Fruit fly (Drosophila melanogaster) whole organism, embryonic: ENCODE results near the gene AsnRS.

Experiments
- ATbp ChIP-seq: fragments of 200-800 bp; sonication (Bioruptor generic); optimal IDR thresholded peaks from 2 replicates; lab custom pipeline; 2017; ENCODE audit warnings: missing biosample characterization, mild to moderate bottlenecking, missing genetic modification characterization, missing genetic modification reagents
- Abd-B ChIP-seq: fragments of 200-800 bp; sonication (Bioruptor generic); optimal IDR thresholded peaks from 2 replicates; lab custom pipeline; 2018; ENCODE audit warnings: missing biosample characterization, mild to moderate bottlenecking, missing genetic modification characterization, moderate library complexity
- B-H1 ChIP-seq: fragments of 200-800 bp; sonication (Bioruptor generic); IDR thresholded peaks from 3 replicates; pipeline ENCODE4 v1.3.6; 2022; ENCODE audit warnings: missing biosample characterization, missing genetic modification characterization
- B-H2 ChIP-seq: fragments of 200-800 bp; sonication (Bioruptor generic); optimal IDR thresholded peaks from 2 replicates; lab custom pipeline; 2018; ENCODE audit warnings: missing biosample characterization, mild to moderate bottlenecking, missing genetic modification characterization
- CG11504 ChIP-seq: fragments of 200-800 bp; sonication (Bioruptor generic); optimal IDR thresholded peaks from 3 replicates; lab custom pipeline; 2019; ENCODE audit warnings: missing biosample characterization, mild to moderate bottlenecking, missing genetic modification characterization, moderate library complexity
- CG12219 ChIP-seq: fragments of 200-800 bp; sonication (Bioruptor generic); optimal IDR thresholded peaks from 3 replicates; lab custom pipeline; 2018; ENCODE audit warnings: missing biosample characterization, mild to moderate bottlenecking, missing genetic modification characterization
- CG12236 ChIP-seq: fragments of 200-800 bp; sonication (Bioruptor generic); optimal IDR thresholded peaks from 2 replicates; lab custom pipeline; 2016; ENCODE audit warnings: missing biosample characterization, missing genetic modification characterization
- CG14667 ChIP-seq: fragments of 200-800 bp; sonication (Bioruptor generic); IDR thresholded peaks from 2 replicates; pipeline ENCODE4 v1.3.6; 2022; ENCODE audit warnings: missing biosample characterization, missing genetic modification characterization
- CG2875 ChIP-seq: fragments of 200-800 bp; sonication (Bioruptor generic); optimal IDR thresholded peaks from 2 replicates; lab custom pipeline; 2017; ENCODE audit warnings: missing biosample characterization, mild to moderate bottlenecking, missing genetic modification characterization, missing genetic modification reagents
- CG43689 ChIP-seq: fragments of 200-800 bp; sonication (Bioruptor generic); IDR thresholded peaks from 2 replicates; pipeline ENCODE4 v1.3.6; 2022; ENCODE audit warnings: missing biosample characterization, missing genetic modification characterization
- CG6254 ChIP-seq: fragments of 200-800 bp; sonication (Bioruptor generic); optimal IDR thresholded peaks from 3 replicates; lab custom pipeline; 2017; ENCODE audit warnings: mild to moderate bottlenecking, missing biosample characterization, missing genetic modification reagents, missing genetic modification characterization
- Deaf1 ChIP-seq: fragments of 200-800 bp; optimal IDR thresholded peaks from 3 replicates; lab custom pipeline; 2019; ENCODE audit warnings: missing biosample characterization, mild to moderate bottlenecking, missing genetic modification characterization, moderate library complexity
- Doc3 ChIP-seq: fragments of 200-800 bp; sonication (Bioruptor generic); IDR thresholded peaks from 3 replicates; pipeline ENCODE4 v1.3.6; 2022; ENCODE audit warnings: missing biosample characterization, missing genetic modification characterization; ENCODE audit not compliant: partially characterized antibody
- Ets97D ChIP-seq: fragments of 200-800 bp; sonication (Bioruptor generic); optimal IDR thresholded peaks from 3 replicates; lab custom pipeline; 2016; ENCODE audit warnings: missing biosample characterization, missing genetic modification characterization
- Fer3 ChIP-seq: fragments of 200-800 bp; sonication (Bioruptor generic); optimal IDR thresholded peaks from 2 replicates; lab custom pipeline; 2018; ENCODE audit warnings: missing biosample characterization, mild to moderate bottlenecking, missing genetic modification characterization, moderate library complexity
- Hey ChIP-seq: fragments of 200-800 bp; sonication (Bioruptor generic); optimal IDR thresholded peaks from 3 replicates; lab custom pipeline; 2018; ENCODE audit warnings: missing biosample characterization, mild to moderate bottlenecking, missing genetic modification characterization
- Hsf ChIP-seq: fragments of 200-800 bp; sonication (Bioruptor generic); optimal IDR thresholded peaks from 3 replicates; lab custom pipeline; 2016; ENCODE audit warnings: missing biosample characterization, missing genetic modification characterization
- MBD-R2 ChIP-seq: fragments of 200-800 bp; sonication (Bioruptor generic); IDR thresholded peaks from 2 replicates; pipeline ENCODE4 v1.3.6; 2022; ENCODE audit warnings: missing biosample characterization, missing genetic modification characterization
- Sox102F ChIP-seq: fragments of 200-800 bp; sonication (Bioruptor generic); optimal IDR thresholded peaks from 2 replicates; lab custom pipeline; 2018; ENCODE audit warnings: missing biosample characterization, mild to moderate bottlenecking, missing genetic modification characterization, moderate library complexity
- Trl ChIP-seq, 3 experiments: fragments of >200 bp in 2 of 3; fragments of 200-800 bp in 1 of 3; sonication (Bioruptor generic) in 1 of 3; optimal IDR thresholded peaks; 2 replicates in 1 of 3; 3 replicates in 2 of 3; lab custom pipeline; 2016 to 2017; ENCODE audit warnings: missing biosample characterization in 1 of 3, missing genetic modification characterization in 1 of 3
- ci ChIP-seq: fragments of 200-800 bp; sonication (Bioruptor generic); IDR thresholded peaks from 3 replicates; pipeline ENCODE4 v1.3.6; 2022; ENCODE audit warnings: missing biosample characterization, missing genetic modification characterization
- dan ChIP-seq: fragments of 200-800 bp; sonication (Bioruptor generic); IDR thresholded peaks from 2 replicates; pipeline ENCODE4 v1.3.6; 2022; ENCODE audit warnings: missing biosample characterization, missing genetic modification characterization
- lov ChIP-seq, 2 experiments: fragments of 200-800 bp in 1 of 2; fragments of >200 bp in 1 of 2; sonication (Bioruptor generic) in 1 of 2; IDR thresholded peaks in 1 of 2; optimal IDR thresholded peaks in 1 of 2; 2 replicates in 1 of 2; 3 replicates in 1 of 2; pipeline versions ENCODE4 v1.3.6 to Lab custom; 2017 to 2022; ENCODE audit warnings: missing biosample characterization in 1 of 2, missing genetic modification characterization in 1 of 2
- slbo ChIP-seq: fragments of 200-800 bp; sonication (Bioruptor generic); IDR thresholded peaks from 2 replicates; pipeline ENCODE4 v1.3.6; 2022; ENCODE audit warnings: missing biosample characterization, missing genetic modification characterization
- sna ChIP-seq: fragments of 200-800 bp; sonication (Bioruptor generic); IDR thresholded peaks from 2 replicates; pipeline ENCODE4 v1.3.6; 2022; ENCODE audit warnings: missing biosample characterization, missing genetic modification characterization; ENCODE audit not compliant: partially characterized antibody
- so ChIP-seq: fragments of 200-800 bp; sonication (Bioruptor generic); IDR thresholded peaks from 3 replicates; pipeline ENCODE4 v1.3.6; 2022; ENCODE audit warnings: missing biosample characterization, missing genetic modification characterization
- sr ChIP-seq: fragments of 200-800 bp; sonication (Bioruptor generic); IDR thresholded peaks from 3 replicates; pipeline ENCODE4 v1.3.6; 2022; ENCODE audit warnings: missing biosample characterization, missing genetic modification characterization
- usp ChIP-seq: fragments of >200 bp; optimal IDR thresholded peaks from 2 replicates; lab custom pipeline; 2017; ENCODE audit warnings: missing biosample characterization, missing genetic modification characterization
- wek ChIP-seq: fragments of 200-800 bp; sonication (Bioruptor generic); optimal IDR thresholded peaks from 3 replicates; lab custom pipeline; 2018; ENCODE audit warnings: missing biosample characterization, mild to moderate bottlenecking, missing genetic modification characterization, moderate library complexity

The AsnRS gene

DNA sequence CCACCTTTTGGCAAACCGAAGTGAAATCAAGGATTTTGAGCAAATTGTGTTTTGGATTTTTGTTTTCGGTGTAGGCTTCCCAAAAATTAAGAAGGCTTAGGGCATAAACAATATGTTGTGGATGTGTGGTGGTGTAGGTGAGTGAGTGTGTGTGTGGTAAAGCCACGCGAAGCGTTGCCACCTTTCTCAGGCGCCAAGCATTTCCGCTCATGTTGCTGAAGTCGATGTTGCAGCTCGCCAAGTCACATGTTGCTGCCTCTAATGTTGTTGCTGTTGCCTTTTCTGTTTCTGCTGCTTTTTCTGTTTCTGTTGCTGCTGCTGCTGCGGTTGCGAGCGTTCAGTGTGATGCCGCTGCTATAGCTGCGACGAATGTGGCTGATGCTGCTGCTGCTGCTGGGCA lies 52.0 kb downstream of the AsnRS start (continued):
- TF ChIP-seq CG12219 (GFP tag; lab: Kevin White, UChicago) = peak; percentile 25
- no peak for TF ChIP-seq Fer3 (tag; lab: Kevin White, UChicago)
- no peak for TF ChIP-seq CG2875 (GFP tag; lab: Kevin White, UChicago)
- TF ChIP-seq CG11504 (tag; lab: Kevin White, UChicago) = peak; percentile 99
- peak; percentile 41; the same call in 1 of the 2 replicates for TF ChIP-seq CG43689 (GFP tag; lab: Robert Waterston, UW)
- no peak for TF ChIP-seq Deaf1 (tag; lab: Kevin White, UChicago)
- TF ChIP-seq ci (GFP tag; lab: Robert Waterston, UW) = peak; percentile 88
- TF ChIP-seq dan (GFP tag; lab: Robert Waterston, UW) = no peak
- TF ChIP-seq Sox102F (GFP tag; lab: Kevin White, UChicago) = no peak
- no peak for TF ChIP-seq Trl (optimal IDR thresholded peaks at IDR 0.05; lab: Kevin White, UChicago)
- no peak for TF ChIP-seq Trl (GFP tag; optimal IDR thresholded peaks at IDR 0.05; lab: Kevin White, UChicago)
- no peak for TF ChIP-seq Abd-B (GFP tag; lab: Kevin White, UChicago)
- no peak for TF ChIP-seq so (GFP tag; lab: Robert Waterston, UW)
- TF ChIP-seq lov (optimal IDR thresholded peaks at IDR 0.05; lab: Kevin White, UChicago) = no peak
- 0 out of 3 replicates have a peak, but pooled peaks have one; percentile 47 for TF ChIP-seq lov (GFP tag; IDR thresholded peaks at IDR 0.05; lab: Robert Waterston, UW)
- TF ChIP-seq B-H2 = no peak
- TF ChIP-seq Hsf (GFP tag; lab: Kevin White, UChicago) = no peak
- TF ChIP-seq wek (GFP tag; lab: Kevin White, UChicago) = peak; percentile 16
- 0 out of 2 replicates have a peak, but pooled peaks have one; percentile 21 for TF ChIP-seq MBD-R2 (GFP tag; lab: Robert Waterston, UW)
- peak; percentile 59 for TF ChIP-seq Ets97D
- peak; percentile 5 for TF ChIP-seq ATbp (GFP tag; lab: Kevin White, UChicago)
- no peak for TF ChIP-seq CG12236 (GFP tag; lab: Kevin White, UChicago)
- TF ChIP-seq sr (GFP tag; lab: Robert Waterston, UW) = no peak
- TF ChIP-seq Doc3 = 0 out of 3 replicates have a peak, but pooled peaks have one; percentile 24
- TF ChIP-seq CG14667 (GFP tag; lab: Robert Waterston, UW) = no peak
- no peak for TF ChIP-seq Hey (tag; lab: Kevin White, UChicago)
- TF ChIP-seq B-H1 = no peak
- TF ChIP-seq CG6254 (GFP tag; lab: Kevin White, UChicago) = peak; percentile 8
- no peak for TF ChIP-seq usp (GFP tag; lab: Kevin White, UChicago)
- TF ChIP-seq slbo (GFP tag; lab: Robert Waterston, UW) = 0 out of 2 replicates have a peak, but pooled peaks have one; percentile 10
- TF ChIP-seq sna (GFP tag; lab: Robert Waterston, UW) = peak; percentile 35; the same call in 1 of the 2 replicates
